Worm (Caenorhabditis elegans) whole organism, early embryonic: Measurements from ENCODE around the gene famp-1.

Experiments used
- B0310.2 ChIP-seq: sonication (generic microtip); optimal IDR thresholded peaks from 2 replicates; lab custom pipeline; 2016; ENCODE audit warnings: mild to moderate bottlenecking, missing genetic modification characterization, missing compliant biosample characterization
- F13C5.2 ChIP-seq: sonication (generic microtip); optimal IDR thresholded peaks from 2 replicates; lab custom pipeline; 2017; ENCODE audit warnings: mild to moderate bottlenecking, missing genetic modification characterization, inconsistent platforms, missing compliant biosample characterization
- aly-1 ChIP-seq: sonication (generic microtip); optimal IDR thresholded peaks from 2 replicates; lab custom pipeline; 2016; ENCODE audit warnings: missing genetic modification characterization, missing compliant biosample characterization
- ama-1 ChIP-seq: fragments of 150-350 bp; optimal IDR thresholded peaks from 2 replicates; lab custom pipeline; 2014
- ceh-13 ChIP-seq: fragments of 200-800 bp; sonication (Bioruptor generic); optimal IDR thresholded peaks from 2 replicates; lab custom pipeline; 2018; ENCODE audit warnings: mild to moderate bottlenecking, missing genetic modification characterization, missing compliant biosample characterization
- ceh-36 ChIP-seq: sonication (generic microtip); optimal IDR thresholded peaks from 2 replicates; lab custom pipeline; 2016; ENCODE audit warnings: missing genetic modification characterization, inconsistent platforms, missing compliant biosample characterization
- ets-7 ChIP-seq: sonication (generic microtip); optimal IDR thresholded peaks from 2 replicates; lab custom pipeline; 2016; ENCODE audit warnings: missing genotype, missing genetic modification characterization, missing compliant biosample characterization
- flt-1 ChIP-seq: fragments of 200-800 bp; sonication (Bioruptor generic); IDR thresholded peaks from 2 replicates; pipeline ENCODE4 v1.3.6; 2022; ENCODE audit warnings: missing genetic modification characterization, missing compliant biosample characterization
- hmbx-1 ChIP-seq: sonication (generic microtip); optimal IDR thresholded peaks from 2 replicates; lab custom pipeline; 2016; ENCODE audit warnings: mild to moderate bottlenecking, missing genetic modification characterization, missing compliant biosample characterization
- hmg-4 ChIP-seq: fragments of 200-800 bp; sonication (Bioruptor generic); optimal IDR thresholded peaks from 2 replicates; lab custom pipeline; 2018; ENCODE audit warnings: mild to moderate bottlenecking, missing genetic modification characterization, missing compliant biosample characterization
- hnd-1 ChIP-seq: sonication (generic microtip); optimal IDR thresholded peaks from 2 replicates; lab custom pipeline; 2016; ENCODE audit warnings: missing genetic modification characterization, missing compliant biosample characterization
- pes-1 ChIP-seq: fragments of 200-800 bp; sonication (Bioruptor generic); IDR thresholded peaks from 2 replicates; pipeline ENCODE4 v1.3.6; 2022; ENCODE audit warnings: missing genetic modification reagents, missing genetic modification characterization, missing compliant biosample characterization
- scrt-1 ChIP-seq: fragments of 200-800 bp; sonication (Bioruptor generic); IDR thresholded peaks from 2 replicates; pipeline ENCODE4 v1.3.6; 2022; ENCODE audit warnings: missing genetic modification characterization, missing compliant biosample characterization
- sea-1 ChIP-seq: fragments of 200-800 bp; sonication (Bioruptor generic); conservative IDR thresholded peaks from 2 replicates; pipeline ENCODE4 v1.3.6; 2022; ENCODE audit warnings: missing genetic modification characterization, missing compliant biosample characterization
- tbx-11 ChIP-seq: fragments of 200-800 bp; sonication (Bioruptor generic); IDR thresholded peaks from 2 replicates; pipeline ENCODE4 v1.3.6; 2022; ENCODE audit warnings: missing genetic modification characterization, missing compliant biosample characterization
- tbx-37 ChIP-seq: fragments of 200-800 bp; sonication (Bioruptor generic); conservative IDR thresholded peaks from 2 replicates; pipeline ENCODE4 v1.3.6; 2022; ENCODE audit warnings: missing genetic modification reagents, missing genetic modification characterization, missing compliant biosample characterization
- tra-4 ChIP-seq: sonication (generic microtip); optimal IDR thresholded peaks from 2 replicates; lab custom pipeline; 2017; ENCODE audit warnings: missing genetic modification characterization, missing compliant biosample characterization

Gene famp-1

ce11 chrIV:2296639-2297038 is 33.2 kb upstream of the famp-1 start:
- no peak for TF ChIP-seq hnd-1 (tag; lab: Kevin White, UChicago)
- no peak for TF ChIP-seq flt-1
- no peak for TF ChIP-seq pes-1 (GFP tag; lab: Robert Waterston, UW)
- no peak for TF ChIP-seq tbx-11
- TF ChIP-seq ceh-13 (GFP tag; lab: Kevin White, UChicago) = no peak
- TF ChIP-seq ets-7 = no peak
- TF ChIP-seq ama-1 (lab: Kevin White, UChicago) = no peak
- no peak for TF ChIP-seq hmbx-1 (tag; lab: Kevin White, UChicago)
- TF ChIP-seq B0310.2 (tag; lab: Kevin White, UChicago) = no peak
- TF ChIP-seq aly-1 (tag; lab: Kevin White, UChicago) = no peak
- no peak for TF ChIP-seq hmg-4
- TF ChIP-seq sea-1 (GFP tag; lab: Robert Waterston, UW) = no peak
- TF ChIP-seq F13C5.2 (tag; lab: Kevin White, UChicago) = no peak
- TF ChIP-seq ceh-36 (tag; lab: Kevin White, UChicago) = no peak
- no peak for TF ChIP-seq tbx-37 (GFP tag; lab: Robert Waterston, UW)
- no peak for TF ChIP-seq tra-4 (tag; lab: Kevin White, UChicago)

- TF ChIP-seq tra-4 (tag; lab: Kevin White, UChicago) (no peak), aly-1 (tag; lab: Kevin White, UChicago) (no peak), flt-1 (no peak), ets-7 (no peak), ceh-36 (tag; lab: Kevin White, UChicago) (no peak), ama-1 (lab: Kevin White, UChicago) (no peak), hmg-4 (no peak), hnd-1 (tag; lab: Kevin White, UChicago) (no peak), F13C5.2 (tag; lab: Kevin White, UChicago) (no peak), ceh-13 (GFP tag; lab: Kevin White, UChicago) (no peak), tbx-37 (GFP tag; lab: Robert Waterston, UW) (no peak), tbx-11 (no peak), pes-1 (GFP tag; lab: Robert Waterston, UW) (no peak), scrt-1 (GFP tag; lab: Robert Waterston, UW) (no peak), hmbx-1 (tag; lab: Kevin White, UChicago) (no peak), B0310.2 (tag; lab: Kevin White, UChicago) (no peak), sea-1 (GFP tag; lab: Robert Waterston, UW) (no peak)
These were observed 28.7 kb upstream of the famp-1 start for ce11 chrIV:2292119-2292518.

- 0 out of 2 replicates have a peak, but pooled peaks have one; percentile 4 for TF ChIP-seq pes-1 (GFP tag; lab: Robert Waterston, UW)
- no peak for TF ChIP-seq aly-1 (tag; lab: Kevin White, UChicago)
These were observed 21.1 kb upstream of the famp-1 start for ce11 chrIV:2284462-2285047.

- no peak for TF ChIP-seq aly-1 (tag; lab: Kevin White, UChicago)
- no peak for TF ChIP-seq sea-1 (GFP tag; lab: Robert Waterston, UW)
- no peak for TF ChIP-seq tra-4 (tag; lab: Kevin White, UChicago)
- no peak for TF ChIP-seq ama-1 (lab: Kevin White, UChicago)
- no peak for TF ChIP-seq ceh-13 (GFP tag; lab: Kevin White, UChicago)
- no peak for TF ChIP-seq scrt-1 (GFP tag; lab: Robert Waterston, UW)
- TF ChIP-seq pes-1 (GFP tag; lab: Robert Waterston, UW) = no peak
- no peak for TF ChIP-seq B0310.2 (tag; lab: Kevin White, UChicago)
- TF ChIP-seq hmbx-1 (tag; lab: Kevin White, UChicago) = no peak
- no peak for TF ChIP-seq F13C5.2 (tag; lab: Kevin White, UChicago)
- no peak for TF ChIP-seq hnd-1 (tag; lab: Kevin White, UChicago)
- no peak for TF ChIP-seq tbx-11
- no peak for TF ChIP-seq tbx-37 (GFP tag; lab: Robert Waterston, UW)
These were observed 18.0 kb upstream of the famp-1 start for ce11 chrIV:2281353-2281976.

- 0 out of 2 replicates have a peak, but pooled peaks have one; percentile 31 for TF ChIP-seq scrt-1 (GFP tag; lab: Robert Waterston, UW)
These were observed 12.1 kb upstream of the famp-1 start, which contains the start of gene M70.5 for ce11 chrIV:2275545-2275944. TSS of gene M70.5 (minus strand) at chrIV:2275622.

- TF ChIP-seq tbx-11 (no peak), flt-1 (no peak), ceh-13 (GFP tag; lab: Kevin White, UChicago) (no peak), ets-7 (no peak), tra-4 (tag; lab: Kevin White, UChicago) (no peak), B0310.2 (tag; lab: Kevin White, UChicago) (no peak), ama-1 (lab: Kevin White, UChicago) (no peak), hmbx-1 (tag; lab: Kevin White, UChicago) (no peak), aly-1 (tag; lab: Kevin White, UChicago) (no peak), F13C5.2 (tag; lab: Kevin White, UChicago) (no peak), scrt-1 (GFP tag; lab: Robert Waterston, UW) (no peak), ceh-36 (tag; lab: Kevin White, UChicago) (no peak), hmg-4 (no peak), tbx-37 (GFP tag; lab: Robert Waterston, UW) (no peak), sea-1 (GFP tag; lab: Robert Waterston, UW) (no peak), pes-1 (GFP tag; lab: Robert Waterston, UW) (no peak), hnd-1 (tag; lab: Kevin White, UChicago) (no peak)
These were observed 9.9 kb downstream of the famp-1 start for ce11 chrIV:2253392-2254048.
